Fruit fly (Drosophila melanogaster) ovary, adult (tissue): ENCODE data around the gene psd.

Source experiments
- CG17801 ChIP-seq: fragments of 200-800 bp; optimal IDR thresholded peaks from 2 replicates; lab custom pipeline; 2019; ENCODE audit warnings: missing biosample characterization, mild to moderate bottlenecking, missing genetic modification characterization, moderate library complexity; ENCODE audit not compliant: partially characterized antibody

psd gene

DNA sequence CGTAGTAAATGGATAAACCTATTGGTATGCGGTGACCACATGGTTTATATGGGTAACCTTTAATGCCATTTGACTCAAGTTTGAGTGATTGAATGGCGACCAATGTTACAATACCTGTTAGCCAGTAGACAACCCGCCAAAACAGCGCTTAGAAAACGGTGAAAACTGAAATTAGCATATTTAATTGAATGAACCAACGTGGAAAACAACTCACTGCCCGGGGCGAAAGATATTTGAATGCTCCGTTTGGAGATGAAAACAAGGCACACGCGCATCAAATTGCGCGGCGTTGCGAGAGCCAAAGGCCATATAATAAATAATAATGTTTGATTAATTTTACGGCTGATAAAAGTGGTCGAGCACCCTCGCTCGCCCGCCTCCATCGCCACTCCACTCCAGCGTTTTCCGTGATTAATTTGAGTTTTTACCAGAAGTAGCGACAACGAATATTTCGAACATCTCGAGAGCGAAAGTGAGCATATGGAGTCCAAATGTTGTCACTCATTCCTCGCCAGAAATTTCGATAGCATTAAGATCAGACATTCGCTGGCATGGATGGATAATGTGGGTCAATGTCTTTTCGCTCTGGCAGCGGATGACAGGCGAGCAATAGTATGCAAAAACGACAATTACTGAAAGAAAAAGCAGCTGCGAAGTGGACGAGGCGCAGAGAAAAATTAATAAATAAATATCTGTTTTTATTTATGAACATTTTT is 6.5 kb upstream of the psd start:
- no peak for TF ChIP-seq CG17801 (GFP tag; lab: Kevin White, UChicago)

DNA sequence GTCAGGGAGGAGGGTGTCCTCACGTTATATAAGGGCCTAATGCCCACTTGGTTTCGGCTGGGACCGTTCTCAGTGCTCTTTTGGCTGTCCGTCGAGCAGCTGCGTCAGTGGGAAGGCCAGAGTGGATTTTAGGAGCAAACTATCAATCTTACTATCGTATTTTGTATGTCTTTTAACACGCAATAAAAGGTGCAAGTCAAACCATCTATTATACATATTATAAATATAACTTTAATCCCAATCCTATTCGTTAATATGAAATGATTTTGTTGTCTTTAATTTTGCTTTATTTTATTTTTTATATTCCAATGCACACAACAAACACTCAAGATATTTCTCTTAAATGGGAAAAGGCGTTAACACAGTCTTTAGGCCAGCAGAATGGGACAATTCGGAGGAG is 4.8 kb upstream of the psd start, which contains the start of gene Ucp4B:
Gene Ucp4B (plus strand): TSS at position 301 of the 400 bp plus-strand sequence.
- no peak for TF ChIP-seq CG17801 (GFP tag; lab: Kevin White, UChicago)

DNA sequence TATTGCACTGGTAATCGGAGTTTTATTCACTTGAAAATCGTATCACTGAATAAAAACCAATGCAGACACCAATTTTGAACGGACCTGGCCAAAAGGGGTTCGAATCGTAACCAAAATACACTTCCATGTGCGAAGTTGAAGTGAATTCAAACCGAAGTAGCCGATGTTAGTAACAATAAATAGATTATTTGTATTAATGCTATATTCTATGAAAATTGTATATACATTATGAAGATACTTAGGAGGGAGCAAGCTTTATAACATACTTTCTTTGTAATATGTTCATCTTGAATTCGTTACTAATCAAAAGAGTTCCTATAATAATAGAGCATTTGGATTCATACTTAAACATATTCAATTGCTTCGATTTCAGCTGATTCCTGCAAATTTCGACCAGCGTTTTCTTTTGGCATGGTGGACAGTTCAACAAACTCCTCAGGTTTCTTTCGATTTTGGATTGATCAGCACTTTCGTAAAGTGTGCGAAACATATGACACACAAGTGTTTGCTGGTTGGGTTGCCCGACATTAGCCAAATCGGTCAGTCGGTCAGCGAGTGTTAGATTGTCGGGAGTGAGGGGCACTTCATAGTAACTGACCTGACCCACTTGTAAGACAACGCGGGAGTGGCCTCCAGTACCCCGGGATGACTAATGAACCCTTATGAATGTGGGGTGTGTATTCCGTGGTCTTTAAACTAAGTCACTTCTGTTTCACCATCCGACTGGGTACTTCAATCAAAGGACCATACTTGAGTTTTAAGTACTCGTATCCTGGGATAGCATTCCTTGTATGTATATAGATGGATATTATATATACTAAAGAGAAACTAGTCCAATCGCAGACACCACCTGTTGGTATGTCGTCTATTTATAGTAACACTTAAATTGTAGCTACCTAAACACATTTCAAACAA is 3.2 kb upstream of the psd start, which contains the start of the genes CG13992 and Ucp4C:
Gene CG13992 (minus strand): TSS at position 51 of the 915 bp plus-strand sequence.
Gene Ucp4C (plus strand): TSS at position 865 of the 915 bp plus-strand sequence.
- TF ChIP-seq CG17801 (GFP tag; lab: Kevin White, UChicago) = peak; percentile 40

DNA sequence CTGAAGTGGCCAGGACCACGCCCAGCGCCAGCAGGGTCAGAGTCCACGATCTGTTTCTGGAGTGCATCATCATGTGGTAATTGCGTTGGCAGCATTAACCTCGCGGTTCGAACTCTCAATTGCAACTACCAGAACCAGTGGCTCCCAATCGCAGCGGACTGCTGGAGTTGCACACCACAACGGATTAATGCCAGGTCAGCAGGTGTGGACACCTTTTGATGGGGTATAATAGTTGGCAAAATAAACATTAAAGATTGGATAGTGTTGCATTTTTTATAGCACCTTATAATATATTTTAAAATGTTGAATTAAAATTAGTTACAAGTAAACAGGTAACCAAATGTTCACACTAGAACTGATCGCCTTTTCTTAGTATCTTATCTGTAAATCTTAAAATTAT is 540 bp downstream of the psd start:
- no peak for TF ChIP-seq CG17801 (GFP tag; lab: Kevin White, UChicago)

DNA sequence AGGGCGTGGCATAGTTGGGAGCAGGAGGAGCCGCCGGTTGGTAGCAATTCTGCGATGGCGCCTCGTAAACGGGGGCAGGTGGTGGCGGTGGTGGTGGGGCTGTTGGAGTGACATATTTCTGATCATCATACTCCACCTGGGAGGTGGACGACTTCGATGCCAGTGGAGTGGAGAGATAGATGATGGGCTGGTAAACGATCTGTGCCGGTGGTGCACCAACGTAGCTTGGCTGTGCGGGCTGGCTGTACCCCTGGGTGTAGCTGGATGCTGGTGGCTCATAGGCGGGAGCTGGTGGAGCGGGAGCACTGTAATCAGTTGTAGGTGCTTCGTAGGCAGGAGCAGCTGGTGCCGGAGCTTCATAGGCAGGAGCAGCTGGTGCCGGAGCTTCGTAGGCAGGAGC is 1.5 kb downstream of the psd start:
- no peak for TF ChIP-seq CG17801 (GFP tag; lab: Kevin White, UChicago)

DNA sequence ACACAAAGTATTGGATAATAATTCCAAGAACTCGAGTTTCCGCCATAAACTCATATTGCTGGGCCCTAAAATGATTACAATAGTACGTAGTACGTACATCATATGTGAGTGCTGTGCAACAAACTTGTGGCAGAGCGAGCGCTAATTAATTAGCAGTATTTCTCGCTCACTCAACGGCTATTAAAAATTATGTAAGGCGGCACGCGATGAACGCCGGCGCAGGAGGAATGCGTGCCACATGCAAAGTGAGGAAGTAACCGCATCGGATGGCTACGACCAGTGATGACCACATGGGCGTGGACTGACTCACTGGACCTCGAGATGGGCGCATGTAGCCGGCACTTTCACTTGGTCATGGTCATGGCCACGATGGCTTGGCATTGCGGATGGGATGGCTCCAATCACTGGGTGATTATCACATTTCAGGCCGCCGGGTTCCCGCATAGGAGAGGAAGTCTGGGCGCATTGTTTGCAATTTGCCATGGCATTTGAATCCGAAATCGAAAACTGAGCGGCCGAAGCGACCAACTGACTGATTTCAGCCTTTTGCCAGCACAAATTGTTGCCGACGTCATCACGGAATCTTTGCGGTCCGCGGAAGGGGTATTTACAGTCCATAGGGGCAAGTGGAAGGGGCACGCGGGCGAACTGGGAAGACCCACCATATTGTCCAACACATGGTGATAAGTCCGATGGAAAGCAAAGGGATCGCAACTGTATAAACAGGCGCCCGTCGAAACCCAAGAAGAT is 3.4 kb downstream of the psd start:
- TF ChIP-seq CG17801 (GFP tag; lab: Kevin White, UChicago) = no peak

DNA sequence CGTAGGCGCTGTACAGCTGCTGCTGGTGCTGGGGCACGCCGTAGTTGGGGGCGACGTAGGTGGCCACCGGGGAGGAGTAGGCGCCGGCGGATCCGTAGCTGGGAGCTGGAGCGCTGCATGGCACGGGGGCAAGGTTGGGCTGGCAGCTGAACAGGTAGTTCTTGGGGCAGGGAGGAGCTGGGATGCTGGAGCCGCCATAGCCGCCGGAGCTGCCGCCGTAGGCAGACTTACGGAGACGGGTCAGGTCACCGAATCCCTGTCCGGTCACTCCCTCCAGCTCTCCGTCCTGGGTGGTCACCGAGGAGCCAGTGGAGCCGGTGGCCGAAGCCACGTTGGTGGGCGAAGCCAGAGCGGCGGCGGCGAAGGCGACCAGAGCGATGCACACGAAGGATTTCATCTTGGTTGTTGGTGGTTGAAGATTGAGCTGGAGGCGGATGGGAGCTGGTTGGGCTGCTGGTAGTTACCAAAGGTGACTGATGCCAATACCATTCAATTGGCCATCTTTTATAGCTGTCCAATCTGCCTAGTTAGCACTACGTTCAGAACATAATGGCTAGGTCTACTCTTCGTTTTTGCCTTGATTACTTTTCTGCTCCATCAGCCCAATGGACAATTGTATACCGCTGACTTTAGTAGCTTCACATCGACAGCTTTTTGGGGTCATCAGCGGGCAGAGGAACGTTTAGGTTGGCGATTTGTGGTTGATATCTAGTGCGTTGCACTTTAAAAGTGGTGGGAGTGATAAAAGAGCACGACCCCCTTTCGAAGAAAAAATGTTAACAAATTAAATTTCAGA is 4.7 kb downstream of the psd start, which contains the start of gene Vm26Aa:
Gene Vm26Aa (minus strand): TSS at position 478 of the 796 bp plus-strand sequence.
- TF ChIP-seq CG17801 (GFP tag; lab: Kevin White, UChicago) = no peak

DNA sequence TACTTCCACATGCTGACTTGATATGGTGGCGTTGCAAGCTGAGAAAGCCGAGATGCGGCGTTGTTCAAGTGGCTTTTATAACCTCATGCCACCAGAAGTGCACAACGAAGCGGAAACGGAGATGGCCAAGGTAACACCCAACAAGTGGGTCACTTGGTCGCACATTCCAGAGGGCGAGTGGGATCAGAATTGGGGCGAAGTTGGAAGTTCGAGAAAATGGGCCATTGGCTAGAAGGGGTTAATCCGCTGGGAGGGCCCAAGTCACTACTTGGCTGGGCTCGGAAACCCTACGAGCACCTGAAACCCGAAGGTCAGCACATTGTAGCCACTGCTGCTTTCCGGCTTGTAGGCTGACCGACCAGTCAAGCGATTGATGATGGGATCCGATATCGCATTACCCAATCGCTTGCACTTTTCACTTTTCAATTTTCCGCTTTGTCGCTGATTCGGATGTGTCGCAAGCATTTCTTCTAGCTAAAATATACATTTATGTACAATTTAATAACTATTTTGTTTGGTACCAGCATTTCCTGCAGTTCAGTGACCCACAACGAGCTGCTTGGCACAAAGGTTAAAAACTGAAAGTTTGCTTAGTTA is 6.1 kb downstream of the psd start, which contains the start of gene Vm26Ac:
Gene Vm26Ac (minus strand): TSS at position 51 of the 597 bp plus-strand sequence.
- TF ChIP-seq CG17801 (GFP tag; lab: Kevin White, UChicago) = no peak

DNA sequence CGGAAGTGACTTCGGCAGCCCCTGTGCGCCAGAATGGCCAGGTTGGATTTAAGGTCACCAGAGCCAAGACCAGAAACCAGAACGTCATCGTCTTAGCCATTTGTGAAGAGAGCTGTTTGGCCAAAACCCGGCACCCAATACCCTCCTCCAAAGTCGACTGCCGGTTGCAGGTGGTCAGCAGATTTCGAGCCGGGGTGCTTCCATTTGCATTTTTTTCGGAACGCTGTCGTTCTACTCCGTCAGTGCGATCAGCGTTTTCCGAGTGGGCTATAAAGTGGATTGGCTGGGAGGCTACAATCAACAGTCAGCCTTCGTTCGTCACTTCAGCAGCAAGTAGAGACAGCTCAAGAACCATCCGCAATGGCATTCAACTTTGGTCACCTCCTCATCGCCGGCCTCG is 8.0 kb downstream of the psd start, which contains the start of the genes CG13998 and Vm26Ab:
Gene CG13998 (minus strand): TSS at position 114 of the 400 bp plus-strand sequence.
Gene Vm26Ab (plus strand): TSS at position 299 of the 400 bp plus-strand sequence.
- TF ChIP-seq CG17801 (GFP tag; lab: Kevin White, UChicago) = peak; percentile 23

DNA sequence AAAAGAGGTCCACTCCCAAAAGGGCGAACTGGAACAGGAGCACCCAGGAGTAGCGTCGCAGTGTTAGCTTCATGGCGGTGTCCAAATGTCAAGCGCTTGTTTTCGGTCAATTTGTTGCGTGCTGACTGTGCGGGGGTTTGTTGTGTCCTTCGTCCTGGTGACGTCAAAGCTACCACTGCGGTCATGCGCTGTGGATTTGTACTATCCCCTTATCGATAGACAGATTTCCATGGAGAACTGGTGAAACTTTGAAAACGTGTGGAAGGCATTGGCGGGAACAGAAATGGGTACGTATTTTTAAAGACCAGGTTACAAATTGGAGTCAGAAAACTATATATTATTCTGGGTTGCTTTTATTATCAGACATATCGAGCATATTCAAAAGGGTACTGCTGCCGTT is 8.6 kb downstream of the psd start, which contains the start of gene CG13999:
Gene CG13999 (minus strand): TSS at position 314 of the 400 bp plus-strand sequence.
- TF ChIP-seq CG17801 (GFP tag; lab: Kevin White, UChicago) = no peak

DNA sequence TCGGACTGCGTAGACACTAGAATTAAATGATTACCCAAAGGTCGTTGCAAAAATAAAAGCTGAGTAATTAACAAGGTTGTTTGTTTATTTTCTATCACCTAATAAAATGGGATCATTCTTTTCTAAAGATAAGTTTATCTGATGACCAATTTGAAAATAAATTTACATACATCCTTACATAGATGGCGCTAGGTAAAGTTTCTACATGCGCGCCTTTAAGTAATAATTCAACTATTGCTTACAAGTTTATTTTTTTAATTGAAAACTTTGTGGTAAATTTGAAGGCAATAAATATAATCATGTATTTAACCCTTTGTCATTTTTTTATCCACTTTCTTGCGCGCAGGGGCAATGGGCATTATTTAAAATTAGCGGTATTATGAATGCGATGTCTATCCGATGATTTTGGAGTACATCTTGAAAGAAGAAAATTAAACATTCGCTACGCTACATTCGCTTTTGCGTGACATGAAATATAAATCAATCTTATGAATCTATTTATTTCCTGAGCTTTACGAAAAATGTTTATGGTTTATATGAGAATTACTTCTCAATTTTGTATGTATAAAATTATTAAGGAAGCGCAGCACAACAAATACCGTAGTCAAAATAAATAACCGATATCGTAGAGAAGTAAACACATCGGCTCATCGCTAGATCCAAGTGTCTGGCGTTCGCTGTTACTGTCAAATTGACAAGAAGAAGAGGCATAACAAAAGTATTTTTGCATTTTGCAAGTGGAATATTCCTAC is 15.8 kb downstream of the psd start, which contains the start of gene CG9044:
Gene CG9044 (plus strand): TSS at position 676 of the 752 bp plus-strand sequence.
- peak; percentile 9 for TF ChIP-seq CG17801 (GFP tag; lab: Kevin White, UChicago)

DNA sequence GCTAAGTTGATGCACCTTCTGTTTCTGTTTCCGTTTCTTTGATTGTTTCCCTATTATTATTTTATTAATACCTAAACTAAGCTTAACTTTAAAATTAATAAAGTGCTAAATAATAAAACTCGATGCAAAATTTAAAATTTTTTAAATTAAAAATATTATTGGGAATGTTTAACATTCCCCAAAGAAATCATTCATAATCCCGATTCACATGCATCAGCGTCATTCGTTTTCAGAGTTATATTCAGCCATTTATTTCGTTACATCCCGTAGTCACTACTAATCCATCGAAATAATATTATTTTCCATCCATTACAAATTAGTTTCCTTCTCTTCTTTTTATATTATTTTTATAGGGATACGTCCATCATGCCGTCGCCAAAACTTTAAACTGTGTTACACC is 17.2 kb downstream of the psd start:
- no peak for TF ChIP-seq CG17801 (GFP tag; lab: Kevin White, UChicago)
